Fruit fly (Drosophila melanogaster) whole organism, embryonic: ENCODE data around the gene CG5225.

Experiments used
- Abd-B ChIP-seq: fragments of 200-800 bp; sonication (Bioruptor generic); optimal IDR thresholded peaks from 2 replicates; lab custom pipeline; 2018; ENCODE audit warnings: missing biosample characterization, mild to moderate bottlenecking, missing genetic modification characterization, moderate library complexity
- CG10321 ChIP-seq: fragments of 200-800 bp; sonication (Bioruptor generic); IDR thresholded peaks from 2 replicates; pipeline ENCODE4 v1.3.6; 2022; ENCODE audit warnings: missing biosample characterization, missing genetic modification characterization
- CG10654 ChIP-seq: fragments of 200-800 bp; sonication (Bioruptor generic); optimal IDR thresholded peaks from 2 replicates; lab custom pipeline; 2016; ENCODE audit warnings: missing biosample characterization, missing genetic modification characterization
- CG11504 ChIP-seq: fragments of 200-800 bp; sonication (Bioruptor generic); optimal IDR thresholded peaks from 3 replicates; lab custom pipeline; 2019; ENCODE audit warnings: missing biosample characterization, mild to moderate bottlenecking, missing genetic modification characterization, moderate library complexity
- CG13775 ChIP-seq: fragments of 200-800 bp; sonication (Bioruptor generic); optimal IDR thresholded peaks from 3 replicates; lab custom pipeline; 2017; ENCODE audit warnings: missing biosample characterization, mild to moderate bottlenecking, missing genetic modification characterization
- CG14710 ChIP-seq: fragments of 200-800 bp; sonication (Bioruptor generic); optimal IDR thresholded peaks from 3 replicates; lab custom pipeline; 2019; ENCODE audit warnings: missing biosample characterization, mild to moderate bottlenecking, missing genetic modification characterization, moderate library complexity
- CG17385 ChIP-seq: fragments of 200-800 bp; sonication (Bioruptor generic); optimal IDR thresholded peaks from 3 replicates; lab custom pipeline; 2018; ENCODE audit warnings: missing biosample characterization, mild to moderate bottlenecking, missing genetic modification characterization
- CG18011 ChIP-seq: fragments of 200-800 bp; sonication (Bioruptor generic); optimal IDR thresholded peaks from 2 replicates; lab custom pipeline; 2017; ENCODE audit warnings: missing biosample characterization, missing genetic modification characterization, mild to moderate bottlenecking, moderate library complexity, missing genotype
- CG2875 ChIP-seq: fragments of 200-800 bp; sonication (Bioruptor generic); optimal IDR thresholded peaks from 2 replicates; lab custom pipeline; 2017; ENCODE audit warnings: missing biosample characterization, mild to moderate bottlenecking, missing genetic modification characterization, missing genetic modification reagents
- CG3407 ChIP-seq: fragments of 200-800 bp; sonication (Bioruptor generic); optimal IDR thresholded peaks from 2 replicates; lab custom pipeline; 2018; ENCODE audit warnings: missing biosample characterization, mild to moderate bottlenecking, missing genetic modification characterization
- CG3838 ChIP-seq: fragments of 200-800 bp; sonication (Bioruptor generic); optimal IDR thresholded peaks from 3 replicates; lab custom pipeline; 2016; ENCODE audit warnings: missing biosample characterization, missing genetic modification characterization
- CG6683 ChIP-seq: fragments of 200-800 bp; sonication (Bioruptor generic); optimal IDR thresholded peaks from 2 replicates; lab custom pipeline; 2017; ENCODE audit warnings: missing biosample characterization, mild to moderate bottlenecking, missing genetic modification characterization, missing genetic modification reagents
- CG6689 ChIP-seq: fragments of 200-800 bp; sonication (Bioruptor generic); IDR thresholded peaks from 2 replicates; pipeline ENCODE4 v1.3.6; 2022; ENCODE audit warnings: missing biosample characterization, missing genetic modification characterization
- CG7556 ChIP-seq: fragments of 200-800 bp; sonication (Bioruptor generic); optimal IDR thresholded peaks from 2 replicates; lab custom pipeline; 2017; ENCODE audit warnings: missing biosample characterization, mild to moderate bottlenecking, missing genetic modification characterization
- CG7963 ChIP-seq: fragments of 200-800 bp; sonication (Bioruptor generic); IDR thresholded peaks from 3 replicates; pipeline ENCODE4 v1.3.6; 2022; ENCODE audit warnings: missing biosample characterization, missing genetic modification characterization; ENCODE audit not compliant: partially characterized antibody
- CG8281 ChIP-seq: fragments of 200-800 bp; sonication (Bioruptor generic); optimal IDR thresholded peaks from 2 replicates; lab custom pipeline; 2018; ENCODE audit warnings: missing biosample characterization, mild to moderate bottlenecking, missing genetic modification characterization, moderate library complexity
- CG9437 ChIP-seq: fragments of 200-800 bp; sonication (Bioruptor generic); optimal IDR thresholded peaks from 2 replicates; lab custom pipeline; 2018; ENCODE audit warnings: missing biosample characterization, mild to moderate bottlenecking, missing genetic modification characterization
- Dad ChIP-seq: fragments of 200-800 bp; sonication (Bioruptor generic); optimal IDR thresholded peaks from 3 replicates; lab custom pipeline; 2016; ENCODE audit warnings: missing biosample characterization, missing genetic modification characterization
- Dll ChIP-seq: fragments of 200-800 bp; sonication (Bioruptor generic); IDR thresholded peaks from 4 replicates; pipeline ENCODE4 v1.3.6; 2022; ENCODE audit warnings: missing biosample characterization, missing genetic modification characterization; ENCODE audit not compliant: partially characterized antibody
- Ets97D ChIP-seq: fragments of 200-800 bp; sonication (Bioruptor generic); optimal IDR thresholded peaks from 3 replicates; lab custom pipeline; 2016; ENCODE audit warnings: missing biosample characterization, missing genetic modification characterization
- HHEX ChIP-seq: fragments of 200-800 bp; sonication (Bioruptor generic); optimal IDR thresholded peaks from 3 replicates; lab custom pipeline; 2017; ENCODE audit warnings: missing biosample characterization, mild to moderate bottlenecking, missing genetic modification characterization, missing genetic modification reagents
- Hmr ChIP-seq: fragments of 200-800 bp; sonication (Bioruptor generic); optimal IDR thresholded peaks from 3 replicates; lab custom pipeline; 2017; ENCODE audit warnings: mild to moderate bottlenecking, missing biosample characterization, missing genetic modification reagents, missing genetic modification characterization
- Hr3 ChIP-seq: fragments of 200-800 bp; sonication (Bioruptor generic); optimal IDR thresholded peaks from 3 replicates; lab custom pipeline; 2016; ENCODE audit warnings: missing biosample characterization, missing genetic modification characterization
- Lhr ChIP-seq: fragments of 200-800 bp; sonication (Bioruptor generic); optimal IDR thresholded peaks from 3 replicates; lab custom pipeline; 2017; ENCODE audit warnings: mild to moderate bottlenecking, missing biosample characterization, missing genetic modification reagents, missing genetic modification characterization
- Neu2 ChIP-seq: fragments of 200-800 bp; sonication (Bioruptor generic); optimal IDR thresholded peaks from 3 replicates; lab custom pipeline; 2016; ENCODE audit warnings: missing biosample characterization, missing genetic modification characterization, borderline replicate concordance
- Sry-δ ChIP-seq: fragments of 200-800 bp; sonication (Bioruptor generic); optimal IDR thresholded peaks from 2 replicates; lab custom pipeline; 2016; ENCODE audit warnings: missing biosample characterization, missing genetic modification characterization
- Ssrp ChIP-seq: fragments of 200-800 bp; sonication (Bioruptor generic); optimal IDR thresholded peaks from 2 replicates; lab custom pipeline; 2018; ENCODE audit warnings: missing biosample characterization, mild to moderate bottlenecking, missing genetic modification characterization, moderate library complexity
- ara ChIP-seq: fragments of 200-800 bp; sonication (Bioruptor generic); IDR thresholded peaks from 2 replicates; pipeline ENCODE4 v1.3.6; 2022; ENCODE audit warnings: missing biosample characterization, missing genetic modification characterization
- bowl ChIP-seq: fragments of 200-800 bp; sonication (Bioruptor generic); IDR thresholded peaks from 2 replicates; pipeline ENCODE4 v1.3.6; 2022; ENCODE audit warnings: missing biosample characterization, missing genetic modification characterization
- br ChIP-seq: fragments of >200 bp; optimal IDR thresholded peaks from 2 replicates; lab custom pipeline; 2017
- croc ChIP-seq: fragments of 200-800 bp; sonication (Bioruptor generic); conservative IDR thresholded peaks from 3 replicates; pipeline ENCODE4 v1.3.6; 2022; ENCODE audit warnings: missing biosample characterization, missing genetic modification characterization
- danr ChIP-seq: fragments of 200-800 bp; sonication (Bioruptor generic); IDR thresholded peaks from 2 replicates; pipeline ENCODE4 v1.3.6; 2022; ENCODE audit warnings: missing biosample characterization, missing genetic modification characterization
- gem ChIP-seq: fragments of 200-800 bp; sonication (Bioruptor generic); optimal IDR thresholded peaks from 2 replicates; lab custom pipeline; 2019; ENCODE audit warnings: missing biosample characterization, mild to moderate bottlenecking, missing genetic modification characterization, moderate library complexity
- grn ChIP-seq: fragments of 200-800 bp; sonication (Bioruptor generic); optimal IDR thresholded peaks from 3 replicates; lab custom pipeline; 2017; ENCODE audit warnings: missing biosample characterization, missing genetic modification characterization
- hbn ChIP-seq: fragments of 200-800 bp; sonication (Bioruptor generic); IDR thresholded peaks from 2 replicates; pipeline ENCODE4 v1.3.6; 2022; ENCODE audit warnings: missing biosample characterization, missing genetic modification characterization; ENCODE audit not compliant: partially characterized antibody
- her ChIP-seq: fragments of 200-800 bp; sonication (Bioruptor generic); optimal IDR thresholded peaks from 2 replicates; lab custom pipeline; 2016; ENCODE audit warnings: missing biosample characterization, missing genetic modification characterization
- ind ChIP-seq: fragments of 200-800 bp; sonication (Bioruptor generic); optimal IDR thresholded peaks from 3 replicates; lab custom pipeline; 2016; ENCODE audit warnings: missing biosample characterization, missing genetic modification characterization
- insv ChIP-seq, 2 experiments: fragments of 200-800 bp; sonication (Bioruptor generic); optimal IDR thresholded peaks; 3 replicates each; lab custom pipeline; 2016 to 2018; ENCODE audit warnings: missing biosample characterization in 2 of 2, missing genetic modification characterization in 2 of 2
- lov ChIP-seq, 2 experiments: fragments of 200-800 bp in 1 of 2; fragments of >200 bp in 1 of 2; sonication (Bioruptor generic) in 1 of 2; IDR thresholded peaks in 1 of 2; optimal IDR thresholded peaks in 1 of 2; 2 replicates in 1 of 2; 3 replicates in 1 of 2; pipeline versions ENCODE4 v1.3.6 to Lab custom; 2017 to 2022; ENCODE audit warnings: missing biosample characterization in 1 of 2, missing genetic modification characterization in 1 of 2
- mirr ChIP-seq: fragments of 200-800 bp; sonication (Bioruptor generic); optimal IDR thresholded peaks from 3 replicates; lab custom pipeline; 2018; ENCODE audit warnings: missing biosample characterization, mild to moderate bottlenecking, missing genetic modification characterization
- pzg ChIP-seq: fragments of 200-800 bp; sonication (Bioruptor generic); optimal IDR thresholded peaks from 3 replicates; lab custom pipeline; 2018; ENCODE audit warnings: missing biosample characterization, mild to moderate bottlenecking, missing genetic modification characterization, moderate library complexity
- sens-2 ChIP-seq: fragments of 200-800 bp; sonication (Bioruptor generic); IDR thresholded peaks from 2 replicates; pipeline ENCODE4 v1.3.6; 2022; ENCODE audit warnings: missing biosample characterization, missing genetic modification characterization
- slbo ChIP-seq: fragments of 200-800 bp; sonication (Bioruptor generic); IDR thresholded peaks from 2 replicates; pipeline ENCODE4 v1.3.6; 2022; ENCODE audit warnings: missing biosample characterization, missing genetic modification characterization
- sr ChIP-seq: fragments of 200-800 bp; sonication (Bioruptor generic); IDR thresholded peaks from 3 replicates; pipeline ENCODE4 v1.3.6; 2022; ENCODE audit warnings: missing biosample characterization, missing genetic modification characterization
- ttk ChIP-seq: fragments of 200-800 bp; sonication (Bioruptor generic); IDR thresholded peaks from 2 replicates; pipeline ENCODE4 v2.1.2; 2022; ENCODE audit warnings: missing biosample characterization, missing genetic modification characterization
- vnd ChIP-seq: fragments of 200-800 bp; sonication (Bioruptor generic); IDR thresholded peaks from 3 replicates; pipeline ENCODE4 v1.3.6; 2022; ENCODE audit warnings: missing biosample characterization, missing genetic modification characterization; ENCODE audit not compliant: partially characterized antibody

CG5225 gene

dm6 chr3R:17052465-17053149 lies 24.1 kb downstream of the CG5225 start (continued):
- TF ChIP-seq CG3838 (GFP tag; lab: Kevin White, UChicago), result no peak
- TF ChIP-seq br (lab: Kevin White, UChicago), result no peak
- peak; percentile 60 for TF ChIP-seq Ssrp (tag; lab: Kevin White, UChicago)
- TF ChIP-seq lov (optimal IDR thresholded peaks at IDR 0.05; lab: Kevin White, UChicago), result no peak
- TF ChIP-seq lov (GFP tag; IDR thresholded peaks at IDR 0.05; lab: Robert Waterston, UW), result 0 out of 3 replicates have a peak, but pooled peaks have one; percentile 69
- TF ChIP-seq CG6689, result 0 out of 2 replicates have a peak, but pooled peaks have one; percentile 33
- TF ChIP-seq danr, result no peak
- peak; percentile 27 for TF ChIP-seq Lhr
- no peak for TF ChIP-seq CG7963 (GFP tag; lab: Robert Waterston, UW)
- TF ChIP-seq croc (GFP tag; lab: Robert Waterston, UW), result peak; percentile 46; the same call in 2 of the 3 replicates
- peak; percentile 75 for TF ChIP-seq gem (tag; lab: Kevin White, UChicago)
- no peak for TF ChIP-seq vnd (GFP tag; lab: Robert Waterston, UW)
- peak; percentile 1 for TF ChIP-seq CG10654
- TF ChIP-seq CG3407 (GFP tag; lab: Kevin White, UChicago), result peak; percentile 8
- no peak for TF ChIP-seq ttk (GFP tag; lab: Robert Waterston, UW)

- TF ChIP-seq ind (GFP tag; lab: Kevin White, UChicago) (no peak), Abd-B (no peak), Dad (peak; percentile 53), hbn (GFP tag; lab: Robert Waterston, UW) (peak; percentile 16; the same call in 1 of the 2 replicates), grn (GFP tag; lab: Kevin White, UChicago) (no peak), Dll (GFP tag; lab: Robert Waterston, UW) (peak; percentile 56; the same call in 3 of the 4 replicates), her (GFP tag; lab: Kevin White, UChicago) (peak; percentile 24), CG7556 (GFP tag; lab: Kevin White, UChicago) (no peak), Hmr (peak; percentile 48), CG13775 (GFP tag; lab: Kevin White, UChicago) (peak; percentile 22), insv (GFP tag; optimal IDR thresholded peaks at IDR 0.05; lab: Kevin White, UChicago) (no peak), Sry-δ (no peak), CG8281 (tag; lab: Kevin White, UChicago) (peak; percentile 32), pzg (GFP tag; lab: Kevin White, UChicago) (peak; percentile 44), CG11504 (no peak), mirr (GFP tag; lab: Kevin White, UChicago) (peak; percentile 3), HHEX (GFP tag; lab: Kevin White, UChicago) (no peak), bowl (GFP tag; lab: Robert Waterston, UW) (no peak), ara (GFP tag; lab: Robert Waterston, UW) (0 out of 2 replicates have a peak, but pooled peaks have one; percentile 20), Ets97D (peak; percentile 5), Neu2 (GFP tag; lab: Kevin White, UChicago) (no peak), sr (GFP tag; lab: Robert Waterston, UW) (no peak; the same call in 1 of the 3 replicates), CG6683 (GFP tag; lab: Kevin White, UChicago) (no peak), CG9437 (no peak), Hr3 (no peak), CG17385 (GFP tag; lab: Kevin White, UChicago) (peak; percentile 32), CG2875 (GFP tag; lab: Kevin White, UChicago) (no peak), CG14710 (tag; lab: Kevin White, UChicago) (no peak), CG10321 (GFP tag; lab: Robert Waterston, UW) (no peak), slbo (GFP tag; lab: Robert Waterston, UW) (0 out of 2 replicates have a peak, but pooled peaks have one; percentile 28), sens-2 (GFP tag; lab: Robert Waterston, UW) (no peak), CG18011 (GFP tag; lab: Kevin White, UChicago) (no peak)
Measured at dm6 chr3R:17053415-17054177, 25.1 kb downstream of the CG5225 start, which contains the start of gene Dad. Gene Dad, plus strand, starts transcription at chr3R:17054007.
